Fruit fly (Drosophila melanogaster) whole organism, adult: ENCODE measurements around the gene tal-AA.

Experiments
- CG11617 ChIP-seq: fragments of 200-800 bp; sonication (Bioruptor generic); optimal IDR thresholded peaks from 2 replicates; lab custom pipeline; 2017; ENCODE audit warnings: mild to moderate bottlenecking, missing biosample characterization, missing genetic modification reagents, missing genetic modification characterization
- CG12768 ChIP-seq: fragments of 200-800 bp; sonication (Bioruptor generic); optimal IDR thresholded peaks from 2 replicates; lab custom pipeline; 2017; ENCODE audit warnings: missing biosample characterization, missing genetic modification characterization, mild to moderate bottlenecking, moderate library complexity, missing genetic modification reagents
- CG14711 ChIP-seq: fragments of 200-800 bp; sonication (Bioruptor generic); optimal IDR thresholded peaks from 2 replicates; lab custom pipeline; 2018; ENCODE audit warnings: missing biosample characterization, mild to moderate bottlenecking, missing genetic modification characterization, moderate library complexity
- CG1620 ChIP-seq: fragments of 200-800 bp; sonication (Bioruptor generic); optimal IDR thresholded peaks from 2 replicates; lab custom pipeline; 2016; ENCODE audit warnings: missing biosample characterization, missing genetic modification characterization
- CG5204 ChIP-seq: fragments of 200-800 bp; sonication (Bioruptor generic); optimal IDR thresholded peaks from 2 replicates; lab custom pipeline; 2016; ENCODE audit warnings: missing biosample characterization, missing genetic modification characterization
- Clk ChIP-seq: fragments of 200-800 bp; sonication (Bioruptor generic); optimal IDR thresholded peaks from 2 replicates; lab custom pipeline; 2017; ENCODE audit warnings: missing biosample characterization, missing genetic modification characterization
- Mnt ChIP-seq: fragments of 200-800 bp; sonication (Bioruptor generic); optimal IDR thresholded peaks from 2 replicates; lab custom pipeline; 2016; ENCODE audit warnings: missing biosample characterization, mild to moderate bottlenecking, missing genetic modification characterization
- bab1 ChIP-seq: fragments of 200-800 bp; sonication (Bioruptor generic); optimal IDR thresholded peaks from 3 replicates; lab custom pipeline; 2019; ENCODE audit warnings: missing biosample characterization, mild to moderate bottlenecking, missing genetic modification characterization, moderate library complexity
- cic ChIP-seq: fragments of 200-800 bp; sonication (Bioruptor generic); optimal IDR thresholded peaks from 2 replicates; lab custom pipeline; 2017; ENCODE audit warnings: missing biosample characterization, mild to moderate bottlenecking, missing genetic modification characterization, moderate library complexity
- cnc ChIP-seq, 2 experiments: fragments of >200 bp; optimal IDR thresholded peaks; 2 replicates each; lab custom pipeline; 2017
- kay ChIP-seq: fragments of 200-800 bp; sonication (Bioruptor generic); peaks from one replicate; lab custom pipeline; 2016; ENCODE audit warnings: missing biosample characterization, missing genetic modification characterization, borderline replicate concordance
- ovo ChIP-seq: fragments of 200-800 bp; sonication (Bioruptor generic); optimal IDR thresholded peaks from 2 replicates; lab custom pipeline; 2016; ENCODE audit warnings: missing biosample characterization, missing genetic modification characterization

dm6 chr3R:13773350-13773749 lies 39.6 kb upstream of the tal-AA start:
- no peak for TF ChIP-seq bab1 (GFP tag; lab: Kevin White, UChicago)
- no peak for TF ChIP-seq CG5204 (GFP tag; lab: Kevin White, UChicago)
- TF ChIP-seq kay (GFP tag; lab: Kevin White, UChicago) = no peak
- no peak for TF ChIP-seq CG1620 (GFP tag; lab: Kevin White, UChicago)
- TF ChIP-seq CG14711 (tag; lab: Kevin White, UChicago) = no peak
- no peak for TF ChIP-seq CG11617 (GFP tag; lab: Kevin White, UChicago)
- no peak for TF ChIP-seq Clk
- TF ChIP-seq cic (GFP tag; lab: Kevin White, UChicago) = no peak
- no peak for TF ChIP-seq ovo (GFP tag; lab: Kevin White, UChicago)
- no peak for TF ChIP-seq CG12768
- no peak for TF ChIP-seq Mnt (GFP tag; lab: Kevin White, UChicago)
- TF ChIP-seq cnc (optimal IDR thresholded peaks at IDR 0.05; lab: Kevin White, UChicago) = no peak
